Fruit fly (Drosophila melanogaster) whole organism, pupa: ENCODE measurements around the gene CG14125.

Source experiments
- CG10348 ChIP-seq: fragments of 200-800 bp; sonication (Bioruptor generic); IDR thresholded peaks from 2 replicates; pipeline ENCODE4 v1.3.6; 2022; ENCODE audit warnings: missing biosample characterization, missing genetic modification characterization
- CG12605 ChIP-seq: fragments of 200-800 bp; sonication (Bioruptor generic); IDR thresholded peaks from 2 replicates; pipeline ENCODE4 v1.3.6; 2022; ENCODE audit warnings: missing biosample characterization, missing genetic modification characterization
- CG13204 ChIP-seq: fragments of 200-800 bp; sonication (Bioruptor generic); optimal IDR thresholded peaks from 2 replicates; lab custom pipeline; 2018; ENCODE audit warnings: missing biosample characterization, mild to moderate bottlenecking, missing genetic modification characterization, moderate library complexity
- CG14655 ChIP-seq: fragments of 200-800 bp; sonication (Bioruptor generic); optimal IDR thresholded peaks from 3 replicates; lab custom pipeline; 2017; ENCODE audit warnings: mild to moderate bottlenecking, missing biosample characterization, missing genetic modification reagents, missing genetic modification characterization
- CG15710 ChIP-seq: fragments of 200-800 bp; sonication (Bioruptor generic); optimal IDR thresholded peaks from 2 replicates; lab custom pipeline; 2018; ENCODE audit warnings: missing biosample characterization, mild to moderate bottlenecking, missing genetic modification characterization, moderate library complexity
- CG17806 ChIP-seq: fragments of 200-800 bp; sonication (Bioruptor generic); optimal IDR thresholded peaks from 2 replicates; lab custom pipeline; 2018; ENCODE audit warnings: missing biosample characterization, mild to moderate bottlenecking, missing genetic modification characterization, moderate library complexity
- CG32121 ChIP-seq: fragments of 200-800 bp; sonication (Bioruptor generic); IDR thresholded peaks from 2 replicates; pipeline ENCODE4 v1.3.6; 2022; ENCODE audit warnings: missing biosample characterization, missing genetic modification characterization
- CG34367 ChIP-seq: fragments of 200-800 bp; sonication (Bioruptor generic); optimal IDR thresholded peaks from 2 replicates; lab custom pipeline; 2018; ENCODE audit warnings: missing biosample characterization, mild to moderate bottlenecking, missing genetic modification characterization
- CG4496 ChIP-seq: fragments of 200-800 bp; sonication (Bioruptor generic); IDR thresholded peaks from 3 replicates; pipeline ENCODE4 v1.3.6; 2022; ENCODE audit warnings: missing biosample characterization, missing genetic modification characterization
- CG8301 ChIP-seq: fragments of 200-800 bp; sonication (Bioruptor generic); optimal IDR thresholded peaks from 2 replicates; lab custom pipeline; 2018; ENCODE audit warnings: missing biosample characterization, mild to moderate bottlenecking, missing genetic modification characterization
- CG9948 ChIP-seq: fragments of 200-800 bp; sonication (Bioruptor generic); optimal IDR thresholded peaks from 2 replicates; lab custom pipeline; 2018; ENCODE audit warnings: missing biosample characterization, mild to moderate bottlenecking, missing genetic modification characterization, moderate library complexity
- D1 ChIP-seq: fragments of 200-800 bp; sonication (Bioruptor generic); optimal IDR thresholded peaks from 2 replicates; lab custom pipeline; 2018; ENCODE audit warnings: missing biosample characterization, mild to moderate bottlenecking, missing genetic modification characterization, moderate library complexity
- EcR ChIP-seq: fragments of 200-800 bp; sonication (Bioruptor generic); optimal IDR thresholded peaks from 3 replicates; lab custom pipeline; 2019; ENCODE audit warnings: missing biosample characterization, missing genetic modification characterization, mild to moderate bottlenecking, moderate library complexity, missing genetic modification reagents
- Ets98B ChIP-seq: fragments of 200-800 bp; sonication (Bioruptor generic); IDR thresholded peaks from 2 replicates; pipeline ENCODE4 v1.3.6; 2022; ENCODE audit warnings: missing biosample characterization, missing genetic modification characterization
- Pif1A ChIP-seq: fragments of 200-800 bp; sonication (Bioruptor generic); optimal IDR thresholded peaks from 3 replicates; lab custom pipeline; 2016; ENCODE audit warnings: missing biosample characterization, missing genetic modification characterization
- Pif1B ChIP-seq: fragments of 200-800 bp; sonication (Bioruptor generic); optimal IDR thresholded peaks from 3 replicates; lab custom pipeline; 2016; ENCODE audit warnings: missing biosample characterization, missing genetic modification characterization
- Snoo ChIP-seq: fragments of 200-800 bp; sonication (Bioruptor generic); optimal IDR thresholded peaks from 3 replicates; lab custom pipeline; 2017; ENCODE audit warnings: missing biosample characterization, mild to moderate bottlenecking, missing genetic modification characterization, inconsistent platforms
- fd96Ca ChIP-seq: fragments of 200-800 bp; sonication (Bioruptor generic); IDR thresholded peaks from 3 replicates; pipeline ENCODE4 v1.3.6; 2022; ENCODE audit warnings: missing biosample characterization, missing genetic modification characterization
- rn ChIP-seq: fragments of 200-800 bp; sonication (Bioruptor generic); IDR thresholded peaks from 2 replicates; pipeline ENCODE4 v1.3.6; 2022; ENCODE audit warnings: missing biosample characterization, missing genetic modification characterization

The CG14125 gene

DNA sequence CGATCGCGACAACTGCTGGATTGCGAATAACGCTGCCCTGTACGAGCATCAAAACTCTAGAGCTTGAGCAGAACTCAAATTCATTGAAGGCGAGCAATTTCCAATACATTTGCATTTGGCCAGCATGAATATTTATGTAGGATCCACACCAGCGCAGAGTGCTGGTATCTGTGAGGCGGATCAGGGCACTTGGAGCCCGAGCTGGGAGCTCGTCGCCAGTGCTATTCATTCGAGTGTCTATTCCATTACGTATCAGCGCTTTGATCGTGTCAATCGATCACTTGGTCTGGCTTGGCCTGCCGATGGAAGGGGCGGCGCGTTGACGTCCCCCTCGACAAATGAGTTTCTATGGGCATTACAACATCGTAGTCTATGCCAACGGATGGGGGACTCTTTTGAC, 8.6 kb upstream of the CG14125 start, which contains the start of gene prc:
Gene prc, minus strand, starts transcription at position 28 of the 400 bp plus-strand sequence.
- no peak for TF ChIP-seq Ets98B (GFP tag; lab: Robert Waterston, UW)
- no peak for TF ChIP-seq rn (GFP tag; lab: Robert Waterston, UW)
- no peak for TF ChIP-seq CG32121 (GFP tag; lab: Robert Waterston, UW)
- no peak for TF ChIP-seq CG9948 (tag; lab: Kevin White, UChicago)
- TF ChIP-seq, all 21 proteins: peak for 0

DNA sequence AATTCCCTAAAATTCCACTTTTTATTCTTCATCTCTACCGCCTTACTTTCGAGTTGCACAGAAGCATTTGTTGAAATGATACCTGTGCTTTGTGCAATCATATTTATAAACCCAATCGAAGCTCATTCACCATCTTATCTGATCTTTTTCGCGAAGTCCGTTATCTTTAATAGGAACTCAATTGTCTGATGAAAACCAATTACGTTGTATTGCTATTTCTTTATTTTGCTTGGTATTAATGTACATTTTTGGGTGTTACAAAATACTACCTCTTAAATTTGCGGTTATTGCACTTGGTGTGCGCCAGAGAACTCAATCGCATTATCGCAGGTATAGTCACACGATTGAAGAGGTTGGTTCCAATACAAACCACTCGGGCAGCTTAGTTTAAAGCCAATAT, 1.8 kb upstream of the CG14125 start, which contains the start of gene Muc68E:
Gene Muc68E, minus strand, starts transcription at position 101 of the 400 bp plus-strand sequence.
- TF ChIP-seq D1 (tag; lab: Kevin White, UChicago) (no peak), CG4496 (GFP tag; lab: Robert Waterston, UW) (no peak), CG8301 (tag; lab: Kevin White, UChicago) (no peak), CG12605 (no peak), fd96Ca (no peak), Ets98B (GFP tag; lab: Robert Waterston, UW) (no peak), CG9948 (tag; lab: Kevin White, UChicago) (no peak), Snoo (tag; lab: Kevin White, UChicago) (no peak), CG17806 (tag; lab: Kevin White, UChicago) (no peak), Pif1B (GFP tag; lab: Kevin White, UChicago) (no peak), CG32121 (GFP tag; lab: Robert Waterston, UW) (no peak), CG14655 (GFP tag; lab: Kevin White, UChicago) (no peak)
- TF ChIP-seq, all 21 proteins: peak for 0

DNA sequence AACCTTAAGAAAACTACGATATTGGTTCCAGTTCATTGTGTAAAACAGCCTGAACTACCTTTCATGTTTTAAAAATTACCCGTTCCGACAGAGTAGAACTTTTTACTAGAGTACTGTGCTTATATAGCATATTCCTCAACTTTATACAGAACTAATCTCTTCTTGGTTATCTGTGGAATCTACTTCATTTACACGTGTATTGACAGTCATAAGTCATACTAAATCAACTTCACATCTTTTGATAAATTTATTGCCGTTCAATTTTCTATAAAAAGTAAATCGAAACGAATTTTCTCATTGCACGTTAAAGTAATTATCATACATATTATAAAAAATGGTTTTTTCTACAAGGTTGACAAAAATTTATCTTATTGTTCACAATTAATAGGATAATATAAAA, 1.0 kb upstream of the CG14125 start, which contains the start of gene CG42397:
Gene CG42397, minus strand, starts transcription at position 101 of the 400 bp plus-strand sequence.
- TF ChIP-seq rn (GFP tag; lab: Robert Waterston, UW) (no peak), CG4496 (GFP tag; lab: Robert Waterston, UW) (no peak), Pif1B (GFP tag; lab: Kevin White, UChicago) (no peak), CG10348 (GFP tag; lab: Robert Waterston, UW) (no peak), CG32121 (GFP tag; lab: Robert Waterston, UW) (no peak), Snoo (tag; lab: Kevin White, UChicago) (no peak), Pif1A (GFP tag; lab: Kevin White, UChicago) (no peak), CG12605 (no peak), CG34367 (no peak), CG8301 (tag; lab: Kevin White, UChicago) (no peak)

DNA sequence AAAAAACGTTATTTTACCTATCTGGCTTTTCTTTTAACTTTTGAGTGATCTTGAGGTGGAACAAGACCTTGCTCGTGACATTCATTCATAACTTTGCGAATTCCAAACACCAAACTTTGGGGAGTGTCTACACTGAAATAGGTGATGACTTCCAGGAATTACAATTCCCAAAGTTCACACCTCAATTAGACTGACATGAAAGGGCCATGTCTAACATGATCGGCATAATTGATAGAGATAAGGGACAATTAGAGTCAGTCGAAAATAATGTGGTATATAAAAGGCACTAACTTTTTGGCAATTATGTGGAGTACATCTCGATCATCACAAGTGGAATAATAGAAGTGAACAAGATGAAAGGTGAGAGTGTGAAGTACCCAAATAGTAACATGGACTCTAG, 1.1 kb downstream of the CG14125 start, which contains the start of gene CG43896:
Gene CG43896, plus strand, starts transcription at position 301 of the 400 bp plus-strand sequence.
- no peak for TF ChIP-seq CG15710 (tag; lab: Kevin White, UChicago)
- TF ChIP-seq CG9948 (tag; lab: Kevin White, UChicago), result no peak
- TF ChIP-seq CG34367, result no peak
- no peak for TF ChIP-seq CG10348 (GFP tag; lab: Robert Waterston, UW)
- no peak for TF ChIP-seq Snoo (tag; lab: Kevin White, UChicago)
- no peak for TF ChIP-seq CG17806 (tag; lab: Kevin White, UChicago)
- no peak for TF ChIP-seq rn (GFP tag; lab: Robert Waterston, UW)
- no peak for TF ChIP-seq CG32121 (GFP tag; lab: Robert Waterston, UW)

DNA sequence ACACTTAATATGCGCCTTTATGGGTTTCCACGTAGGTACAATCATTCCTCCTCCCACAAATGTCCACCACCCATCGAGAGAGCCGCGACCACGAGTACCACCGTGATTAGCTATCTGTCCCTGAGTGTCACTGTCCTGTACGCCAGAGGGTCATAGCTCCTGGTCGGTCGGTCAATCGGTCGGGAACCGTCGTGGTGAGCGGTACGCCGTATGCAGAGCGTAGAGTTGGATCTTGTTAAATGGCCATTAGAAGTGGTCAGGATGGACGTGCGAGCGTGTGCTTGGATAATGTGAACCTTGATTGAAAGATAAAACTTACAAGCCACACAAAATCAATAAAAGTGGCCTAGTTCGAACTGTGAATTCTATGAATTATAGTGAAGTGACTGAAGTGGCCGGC, 9.9 kb downstream of the CG14125 start, which contains the start of gene CG6938:
Gene CG6938, plus strand, starts transcription at position 301 of the 400 bp plus-strand sequence.
- no peak for TF ChIP-seq CG10348 (GFP tag; lab: Robert Waterston, UW)
- no peak for TF ChIP-seq fd96Ca
- no peak for TF ChIP-seq CG8301 (tag; lab: Kevin White, UChicago)
- no peak for TF ChIP-seq CG12605
- no peak for TF ChIP-seq CG32121 (GFP tag; lab: Robert Waterston, UW)
- TF ChIP-seq EcR (GFP tag; lab: Kevin White, UChicago), result no peak
- no peak for TF ChIP-seq CG13204 (GFP tag; lab: Kevin White, UChicago)
- no peak for TF ChIP-seq Ets98B (GFP tag; lab: Robert Waterston, UW)
- no peak for TF ChIP-seq Pif1A (GFP tag; lab: Kevin White, UChicago)
- TF ChIP-seq CG9948 (tag; lab: Kevin White, UChicago), result no peak
- TF ChIP-seq Snoo (tag; lab: Kevin White, UChicago), result no peak
- TF ChIP-seq CG17806 (tag; lab: Kevin White, UChicago), result no peak
- TF ChIP-seq D1 (tag; lab: Kevin White, UChicago), result no peak
- TF ChIP-seq CG4496 (GFP tag; lab: Robert Waterston, UW), result no peak
- no peak for TF ChIP-seq Pif1B (GFP tag; lab: Kevin White, UChicago)
- no peak for TF ChIP-seq rn (GFP tag; lab: Robert Waterston, UW)
- TF ChIP-seq, all 21 proteins: peak for 0

DNA sequence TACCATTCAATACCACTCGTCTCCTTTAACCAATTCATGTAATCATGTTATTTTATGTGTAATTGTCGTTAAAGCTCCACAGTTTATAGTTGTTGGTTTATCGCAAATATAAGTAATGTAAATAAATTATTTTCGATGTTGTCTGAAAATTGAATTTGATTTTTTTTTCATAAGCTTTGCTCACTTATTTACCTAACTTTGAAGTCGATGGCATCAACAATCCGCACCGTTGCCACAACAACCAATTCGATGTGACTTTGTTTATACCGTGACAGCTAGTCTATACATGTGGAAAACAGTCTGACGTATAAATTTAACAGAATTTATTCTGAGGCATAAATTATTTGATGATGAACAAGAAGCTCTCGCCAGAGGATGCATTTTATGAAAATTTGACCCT, 15.7 kb downstream of the CG14125 start, which contains the start of gene CG6931:
Gene CG6931, plus strand, starts transcription at position 301 of the 400 bp plus-strand sequence.
- no peak for TF ChIP-seq CG10348 (GFP tag; lab: Robert Waterston, UW)
- no peak for TF ChIP-seq Pif1A (GFP tag; lab: Kevin White, UChicago)
- TF ChIP-seq CG15710 (tag; lab: Kevin White, UChicago), result no peak
- no peak for TF ChIP-seq rn (GFP tag; lab: Robert Waterston, UW)
- TF ChIP-seq Pif1B (GFP tag; lab: Kevin White, UChicago), result no peak
- TF ChIP-seq CG32121 (GFP tag; lab: Robert Waterston, UW), result no peak
- TF ChIP-seq Snoo (tag; lab: Kevin White, UChicago), result no peak
- TF ChIP-seq D1 (tag; lab: Kevin White, UChicago), result no peak
- TF ChIP-seq CG34367, result no peak
- no peak for TF ChIP-seq CG9948 (tag; lab: Kevin White, UChicago)
- TF ChIP-seq CG14655 (GFP tag; lab: Kevin White, UChicago), result no peak
- no peak for TF ChIP-seq EcR (GFP tag; lab: Kevin White, UChicago)
- TF ChIP-seq CG4496 (GFP tag; lab: Robert Waterston, UW), result no peak
- no peak for TF ChIP-seq CG13204 (GFP tag; lab: Kevin White, UChicago)
- no peak for TF ChIP-seq Ets98B (GFP tag; lab: Robert Waterston, UW)
- no peak for TF ChIP-seq CG8301 (tag; lab: Kevin White, UChicago)
- TF ChIP-seq, all 21 proteins: peak for 0
